Worm (Caenorhabditis elegans) whole organism, L1 larva: ENCODE measurements around the gene snap-29.

Experiments
- efl-1 ChIP-seq, 4 experiments: fragments of 150-350 bp; optimal IDR thresholded peaks in 3 of 4; peaks in 1 of 4; 1 replicate in 1 of 4; 2 replicates in 3 of 4; lab custom pipeline; 2014; ENCODE audit warnings: missing biosample characterization in 2 of 4, missing genetic modification characterization in 2 of 4, missing genetic modification reagents in 2 of 4
- elt-2 ChIP-seq: sonication (generic microtip); optimal IDR thresholded peaks from 2 replicates; lab custom pipeline; 2016; ENCODE audit warnings: missing genetic modification characterization, mild to moderate bottlenecking, inconsistent platforms, missing compliant biosample characterization, missing genetic modification reagents
- ets-5 ChIP-seq: fragments of 200-800 bp; sonication (Bioruptor generic); IDR thresholded peaks from 2 replicates; pipeline ENCODE4 v1.3.6; 2022; ENCODE audit warnings: missing genetic modification characterization, missing compliant biosample characterization
- isw-1 ChIP-seq: fragments of 200-800 bp; sonication (Bioruptor generic); IDR thresholded peaks from 2 replicates; pipeline ENCODE4 v1.3.6; 2022; ENCODE audit warnings: missing genetic modification characterization, missing compliant biosample characterization
- lin-13 ChIP-seq: fragments of 150-350 bp; optimal IDR thresholded peaks from 2 replicates; lab custom pipeline; 2014; ENCODE audit warnings: missing biosample characterization, missing genetic modification reagents, missing genetic modification characterization
- mef-2 ChIP-seq: fragments of 150-350 bp; optimal IDR thresholded peaks from 2 replicates; lab custom pipeline; 2014; ENCODE audit warnings: missing biosample characterization, missing genetic modification characterization
- mep-1 ChIP-seq: fragments of 150-350 bp; optimal IDR thresholded peaks from 2 replicates; lab custom pipeline; 2014; ENCODE audit warnings: missing biosample characterization, missing genetic modification characterization
- nhr-237 ChIP-seq: fragments of 150-350 bp; optimal IDR thresholded peaks from 2 replicates; lab custom pipeline; 2014; ENCODE audit warnings: missing biosample characterization, missing genetic modification characterization
- nhr-84 ChIP-seq: sonication (generic microtip); optimal IDR thresholded peaks from 2 replicates; lab custom pipeline; 2017; ENCODE audit warnings: missing biosample characterization, missing genetic modification characterization
- skn-1 ChIP-seq: fragments of 150-350 bp; optimal IDR thresholded peaks from 2 replicates; lab custom pipeline; 2014; ENCODE audit warnings: missing biosample characterization, missing genetic modification characterization
- tbx-2 ChIP-seq: sonication (generic microtip); optimal IDR thresholded peaks from 2 replicates; lab custom pipeline; 2016; ENCODE audit warnings: missing genetic modification characterization, missing compliant biosample characterization
- unc-86 ChIP-seq: sonication (generic microtip); optimal IDR thresholded peaks from 2 replicates; lab custom pipeline; 2016; ENCODE audit warnings: missing genetic modification characterization, missing compliant biosample characterization

DNA sequence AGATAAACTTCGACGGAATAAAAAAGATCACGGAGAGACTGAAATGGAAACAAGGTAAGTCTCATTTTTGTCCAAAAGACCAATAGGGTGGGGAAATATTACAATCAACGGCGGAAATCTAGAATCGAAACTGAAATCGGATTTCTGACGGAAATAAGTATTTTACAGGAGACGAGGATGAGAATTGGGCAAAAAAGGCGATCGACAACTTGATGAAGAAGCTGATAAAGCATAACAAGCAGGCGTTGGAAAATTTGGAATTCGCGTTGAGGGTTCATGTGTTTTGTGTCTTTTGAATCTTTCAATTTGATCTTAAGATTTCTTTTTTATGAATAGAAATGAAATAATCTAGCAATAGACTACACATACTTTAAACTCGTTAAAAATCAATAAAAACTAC is 25.4 kb upstream of the snap-29 start, which contains the start of gene ugtp-1:
- TF ChIP-seq tbx-2 (tag; lab: Kevin White, UChicago) (no peak), unc-86 (tag; lab: Kevin White, UChicago) (no peak), isw-1 (GFP tag; lab: Robert Waterston, UW) (no peak), efl-1 (optimal IDR thresholded peaks at IDR 0.05; lab: Kevin White, UChicago) (no peak), efl-1 (GFP tag; optimal IDR thresholded peaks at IDR 0.05 in 1 of 2; lab: Kevin White, UChicago) (no peak), mef-2 (tag; lab: Kevin White, UChicago) (no peak), skn-1 (no peak), elt-2 (tag; lab: Kevin White, UChicago) (no peak), nhr-84 (tag; lab: Kevin White, UChicago) (no peak), nhr-237 (tag; lab: Kevin White, UChicago) (no peak), lin-13 (GFP tag; lab: Kevin White, UChicago) (no peak), ets-5 (GFP tag; lab: Robert Waterston, UW) (no peak), mep-1 (no peak)
